Worm (Caenorhabditis elegans): ENCODE measurements around the gene fbxa-105.

ce11 chrV:7352186-7353053, 39.4 kb downstream of the fbxa-105 start, which contains the start of the genes srh-231 and srh-275:
- TF ChIP-seq T26A5.8 (tag; optimal IDR thresholded peaks at IDR 0.05) (no peak), attf-3 (GFP tag; conservative IDR thresholded peaks at IDR 0.05) (no peak), rec-8 (tag; optimal IDR thresholded peaks at IDR 0.05) (no peak), ama-1 (optimal IDR thresholded peaks at IDR 0.05) (no peak), ama-1 (GFP tag; optimal IDR thresholded peaks at IDR 0.05) (no peak), mcd-1 (GFP tag; IDR thresholded peaks at IDR 0.05) (no peak), dpl-1 (GFP tag; optimal IDR thresholded peaks at IDR 0.05) (no peak), Y67H2A.10 (GFP tag; conservative IDR thresholded peaks at IDR 0.05) (no peak), tbp1 (GFP tag; optimal IDR thresholded peaks at IDR 0.05) (no peak), lin-54 (GFP tag; optimal IDR thresholded peaks at IDR 0.05) (no peak)

All from whole organism, young adult.